Fruit fly (Drosophila melanogaster) whole organism, embryonic: ENCODE data around the gene CG18234.

Source experiments
- Abd-B ChIP-seq: fragments of 200-800 bp; sonication (Bioruptor generic); optimal IDR thresholded peaks from 2 replicates; lab custom pipeline; 2018; ENCODE audit warnings: missing biosample characterization, mild to moderate bottlenecking, missing genetic modification characterization, moderate library complexity
- Asciz ChIP-seq: fragments of 200-800 bp; sonication (Bioruptor generic); optimal IDR thresholded peaks from 2 replicates; lab custom pipeline; 2017; ENCODE audit warnings: missing biosample characterization, mild to moderate bottlenecking, missing genetic modification characterization, missing genetic modification reagents
- Atf-2 ChIP-seq: fragments of 200-800 bp; sonication (Bioruptor generic); optimal IDR thresholded peaks from 2 replicates; lab custom pipeline; 2016; ENCODE audit warnings: missing biosample characterization, missing genetic modification characterization
- Bgb ChIP-seq: fragments of 200-800 bp; sonication (Bioruptor generic); IDR thresholded peaks from 2 replicates; pipeline ENCODE4 v1.3.6; 2022; ENCODE audit warnings: missing biosample characterization, missing genetic modification characterization; ENCODE audit not compliant: partially characterized antibody
- CG11696 ChIP-seq: fragments of 200-800 bp; sonication (Bioruptor generic); IDR thresholded peaks from 2 replicates; pipeline ENCODE4 v1.3.6; 2022; ENCODE audit warnings: missing biosample characterization, missing genetic modification characterization
- CG11723 ChIP-seq: fragments of 200-800 bp; sonication (Bioruptor generic); optimal IDR thresholded peaks from 2 replicates; lab custom pipeline; 2017; ENCODE audit warnings: missing biosample characterization, mild to moderate bottlenecking, missing genetic modification characterization
- CG12155 ChIP-seq: fragments of 200-800 bp; sonication (Bioruptor generic); optimal IDR thresholded peaks from 3 replicates; lab custom pipeline; 2016; ENCODE audit warnings: missing biosample characterization, missing genetic modification characterization
- CG14014 ChIP-seq: fragments of 200-800 bp; sonication (Bioruptor generic); IDR thresholded peaks from 2 replicates; pipeline ENCODE4 v1.3.6; 2022; ENCODE audit warnings: missing biosample characterization, missing genetic modification characterization
- CG17385 ChIP-seq: fragments of 200-800 bp; sonication (Bioruptor generic); optimal IDR thresholded peaks from 3 replicates; lab custom pipeline; 2018; ENCODE audit warnings: missing biosample characterization, mild to moderate bottlenecking, missing genetic modification characterization
- CG17568 ChIP-seq: fragments of 200-800 bp; sonication (Bioruptor generic); optimal IDR thresholded peaks from 2 replicates; lab custom pipeline; 2018; ENCODE audit warnings: missing biosample characterization, mild to moderate bottlenecking, missing genetic modification characterization, moderate library complexity
- CG1792 ChIP-seq: fragments of 200-800 bp; sonication (Bioruptor generic); optimal IDR thresholded peaks from 2 replicates; lab custom pipeline; 2016; ENCODE audit warnings: missing biosample characterization, missing genetic modification characterization
- CG31365 ChIP-seq: fragments of 200-800 bp; sonication (Bioruptor generic); optimal IDR thresholded peaks from 2 replicates; lab custom pipeline; 2018; ENCODE audit warnings: missing biosample characterization, mild to moderate bottlenecking, missing genetic modification characterization
- CG31441 ChIP-seq: fragments of 200-800 bp; sonication (Bioruptor generic); IDR thresholded peaks from 2 replicates; pipeline ENCODE4 v1.3.6; 2022; ENCODE audit warnings: missing biosample characterization, missing genetic modification characterization
- CG33557 ChIP-seq: fragments of 200-800 bp; sonication (Bioruptor generic); optimal IDR thresholded peaks from 2 replicates; lab custom pipeline; 2019; ENCODE audit warnings: missing biosample characterization, mild to moderate bottlenecking, missing genetic modification characterization, moderate library complexity
- CG3407 ChIP-seq: fragments of 200-800 bp; sonication (Bioruptor generic); optimal IDR thresholded peaks from 2 replicates; lab custom pipeline; 2018; ENCODE audit warnings: missing biosample characterization, mild to moderate bottlenecking, missing genetic modification characterization
- CG6854 ChIP-seq: fragments of 200-800 bp; sonication (Bioruptor generic); optimal IDR thresholded peaks from 3 replicates; lab custom pipeline; 2017; ENCODE audit warnings: missing biosample characterization, mild to moderate bottlenecking, missing genetic modification characterization
- CG7556 ChIP-seq: fragments of 200-800 bp; sonication (Bioruptor generic); optimal IDR thresholded peaks from 2 replicates; lab custom pipeline; 2017; ENCODE audit warnings: missing biosample characterization, mild to moderate bottlenecking, missing genetic modification characterization
- CG7963 ChIP-seq: fragments of 200-800 bp; sonication (Bioruptor generic); IDR thresholded peaks from 3 replicates; pipeline ENCODE4 v1.3.6; 2022; ENCODE audit warnings: missing biosample characterization, missing genetic modification characterization; ENCODE audit not compliant: partially characterized antibody
- CG7987 ChIP-seq: fragments of 200-800 bp; sonication (Bioruptor generic); optimal IDR thresholded peaks from 2 replicates; lab custom pipeline; 2018; ENCODE audit warnings: missing biosample characterization, mild to moderate bottlenecking, missing genetic modification characterization, moderate library complexity
- Camta ChIP-seq: fragments of 200-800 bp; sonication (Bioruptor generic); optimal IDR thresholded peaks from 2 replicates; lab custom pipeline; 2016; ENCODE audit warnings: missing biosample characterization, missing genetic modification characterization
- Chrac-16 ChIP-seq: fragments of 200-800 bp; sonication (Bioruptor generic); optimal IDR thresholded peaks from 3 replicates; lab custom pipeline; 2016; ENCODE audit warnings: missing biosample characterization, missing genetic modification characterization
- Dip2 ChIP-seq: fragments of 200-800 bp; sonication (Bioruptor generic); IDR thresholded peaks from 2 replicates; pipeline ENCODE4 v1.3.6; 2022; ENCODE audit warnings: missing biosample characterization, missing genetic modification characterization
- Hey ChIP-seq: fragments of 200-800 bp; sonication (Bioruptor generic); optimal IDR thresholded peaks from 3 replicates; lab custom pipeline; 2018; ENCODE audit warnings: missing biosample characterization, mild to moderate bottlenecking, missing genetic modification characterization
- HmgZ ChIP-seq: fragments of 200-800 bp; sonication (Bioruptor generic); optimal IDR thresholded peaks from 2 replicates; lab custom pipeline; 2018; ENCODE audit warnings: missing biosample characterization, mild to moderate bottlenecking, missing genetic modification characterization
- Mad ChIP-seq: fragments of 200-800 bp; sonication (Bioruptor generic); optimal IDR thresholded peaks from 2 replicates; lab custom pipeline; 2016; ENCODE audit warnings: missing biosample characterization, missing genetic modification characterization
- NC2α ChIP-seq: fragments of 200-800 bp; sonication (Bioruptor generic); optimal IDR thresholded peaks from 2 replicates; lab custom pipeline; 2016; ENCODE audit warnings: missing biosample characterization, missing genetic modification characterization
- Nf-YC ChIP-seq: fragments of 200-800 bp; optimal IDR thresholded peaks from 3 replicates; lab custom pipeline; 2019; ENCODE audit warnings: missing biosample characterization, mild to moderate bottlenecking, missing genetic modification characterization, moderate library complexity
- Sry-β ChIP-seq: fragments of 200-800 bp; sonication (Bioruptor generic); optimal IDR thresholded peaks from 2 replicates; lab custom pipeline; 2018; ENCODE audit warnings: missing biosample characterization, mild to moderate bottlenecking, missing genetic modification characterization, moderate library complexity
- Sry-δ ChIP-seq: fragments of 200-800 bp; sonication (Bioruptor generic); optimal IDR thresholded peaks from 2 replicates; lab custom pipeline; 2016; ENCODE audit warnings: missing biosample characterization, missing genetic modification characterization
- bowl ChIP-seq: fragments of 200-800 bp; sonication (Bioruptor generic); IDR thresholded peaks from 2 replicates; pipeline ENCODE4 v1.3.6; 2022; ENCODE audit warnings: missing biosample characterization, missing genetic modification characterization
- cato ChIP-seq: fragments of 200-800 bp; sonication (Bioruptor generic); optimal IDR thresholded peaks from 2 replicates; lab custom pipeline; 2016; ENCODE audit warnings: missing biosample characterization, missing genetic modification characterization, borderline replicate concordance
- dm ChIP-seq: fragments of 200-800 bp; sonication (Bioruptor generic); optimal IDR thresholded peaks from 3 replicates; lab custom pipeline; 2016; ENCODE audit warnings: missing biosample characterization, missing genetic modification characterization
- dmrt99B ChIP-seq: fragments of 200-800 bp; sonication (Bioruptor generic); optimal IDR thresholded peaks from 2 replicates; lab custom pipeline; 2018; ENCODE audit warnings: missing biosample characterization, mild to moderate bottlenecking, missing genetic modification characterization, moderate library complexity
- fd3F ChIP-seq: fragments of 200-800 bp; sonication (Bioruptor generic); optimal IDR thresholded peaks from 2 replicates; lab custom pipeline; 2018; ENCODE audit warnings: missing biosample characterization, mild to moderate bottlenecking, missing genetic modification characterization, moderate library complexity
- her ChIP-seq: fragments of 200-800 bp; sonication (Bioruptor generic); optimal IDR thresholded peaks from 2 replicates; lab custom pipeline; 2016; ENCODE audit warnings: missing biosample characterization, missing genetic modification characterization
- jing ChIP-seq: fragments of 200-800 bp; sonication (Bioruptor generic); optimal IDR thresholded peaks from 2 replicates; lab custom pipeline; 2018; ENCODE audit warnings: missing biosample characterization, mild to moderate bottlenecking, missing genetic modification characterization
- kah ChIP-seq: fragments of 200-800 bp; sonication (Bioruptor generic); optimal IDR thresholded peaks from 2 replicates; lab custom pipeline; 2018; ENCODE audit warnings: missing biosample characterization, mild to moderate bottlenecking, missing genetic modification characterization
- lmd ChIP-seq: fragments of 200-800 bp; sonication (Bioruptor generic); IDR thresholded peaks from 2 replicates; pipeline ENCODE4 v1.3.6; 2022; ENCODE audit warnings: missing biosample characterization, missing genetic modification characterization
- org-1 ChIP-seq: fragments of 200-800 bp; sonication (Bioruptor generic); optimal IDR thresholded peaks from 2 replicates; lab custom pipeline; 2017; ENCODE audit warnings: missing biosample characterization, missing genetic modification characterization
- pho ChIP-seq: fragments of 200-800 bp; sonication (Bioruptor generic); optimal IDR thresholded peaks from 2 replicates; lab custom pipeline; 2016; ENCODE audit warnings: missing biosample characterization, missing genetic modification characterization
- phol ChIP-seq: fragments of 200-800 bp; sonication (Bioruptor generic); optimal IDR thresholded peaks from 3 replicates; lab custom pipeline; 2018; ENCODE audit warnings: missing biosample characterization, mild to moderate bottlenecking, missing genetic modification characterization, moderate library complexity
- ro ChIP-seq: fragments of 200-800 bp; sonication (Bioruptor generic); IDR thresholded peaks from 2 replicates; pipeline ENCODE4 v1.3.6; 2022; ENCODE audit warnings: missing biosample characterization, missing genetic modification characterization
- sd ChIP-seq: fragments of 200-800 bp; sonication (Bioruptor generic); optimal IDR thresholded peaks from 3 replicates; lab custom pipeline; 2018; ENCODE audit warnings: missing biosample characterization, mild to moderate bottlenecking, missing genetic modification characterization, moderate library complexity
- slou ChIP-seq: fragments of 200-800 bp; sonication (Bioruptor generic); optimal IDR thresholded peaks from 3 replicates; lab custom pipeline; 2016; ENCODE audit warnings: missing biosample characterization, missing genetic modification characterization
- sna ChIP-seq: fragments of 200-800 bp; sonication (Bioruptor generic); IDR thresholded peaks from 2 replicates; pipeline ENCODE4 v1.3.6; 2022; ENCODE audit warnings: missing biosample characterization, missing genetic modification characterization; ENCODE audit not compliant: partially characterized antibody
- stc ChIP-seq: fragments of 200-800 bp; sonication (Bioruptor generic); IDR thresholded peaks from 2 replicates; pipeline ENCODE4 v1.3.6; 2022; ENCODE audit warnings: missing biosample characterization, missing genetic modification characterization
- tin ChIP-seq: fragments of 200-800 bp; sonication (Bioruptor generic); optimal IDR thresholded peaks from 3 replicates; lab custom pipeline; 2016; ENCODE audit warnings: missing biosample characterization, missing genetic modification characterization
- tna ChIP-seq: fragments of 200-800 bp; sonication (Bioruptor generic); IDR thresholded peaks from 2 replicates; pipeline ENCODE4 v1.3.6; 2022; ENCODE audit warnings: missing biosample characterization, missing genetic modification characterization; ENCODE audit not compliant: partially characterized antibody

CG18234 gene

DNA sequence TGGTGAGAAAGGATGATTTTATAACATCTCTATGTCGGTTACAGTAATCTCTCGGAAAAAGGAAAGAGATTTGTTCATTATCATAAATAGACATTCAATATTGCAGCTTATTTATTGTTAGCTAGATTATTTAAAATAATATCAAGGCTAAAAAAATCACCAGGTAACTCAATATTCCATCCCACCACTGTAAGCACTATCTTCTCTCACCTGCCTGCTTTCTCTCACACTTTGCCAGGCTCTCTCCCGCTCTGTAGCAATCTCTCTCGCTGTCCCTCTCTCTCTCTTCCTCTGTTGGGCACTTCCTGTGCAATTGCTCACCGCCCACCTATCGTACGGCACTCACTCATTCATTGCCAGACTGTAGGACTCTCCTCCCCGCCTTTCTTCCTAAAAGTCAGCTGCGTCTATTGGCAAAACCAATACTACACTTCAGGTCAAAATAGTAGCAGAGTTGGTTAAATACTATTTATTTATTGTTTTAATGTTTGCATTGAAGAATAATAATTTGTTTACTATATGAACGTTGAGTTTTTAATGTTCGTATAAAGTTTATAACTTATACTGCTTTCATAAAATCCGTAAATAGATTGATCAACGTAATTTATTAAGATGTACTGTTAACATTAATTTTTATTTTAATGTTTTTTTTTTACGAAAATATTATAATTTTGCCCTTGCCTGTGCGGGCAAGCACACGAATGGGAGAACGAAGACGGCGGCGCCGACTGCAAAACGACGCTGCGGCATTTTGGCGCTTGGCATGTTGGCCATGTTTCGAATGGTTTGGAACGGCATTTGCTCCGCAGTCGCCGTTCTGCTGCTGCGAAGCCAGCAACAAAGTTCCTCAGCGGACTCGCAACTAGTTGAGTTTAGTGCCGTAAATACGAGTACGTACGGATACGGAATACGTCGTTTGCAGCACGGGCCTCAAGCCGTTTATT is 37.6 kb downstream of the CG18234 start (continued):
- TF ChIP-seq phol, result peak; percentile 88
- peak; percentile 82 for TF ChIP-seq NC2α (GFP tag; lab: Kevin White, UChicago)
- peak; percentile 91 for TF ChIP-seq CG11696 (GFP tag; lab: Robert Waterston, UW)
- TF ChIP-seq CG33557 (GFP tag; lab: Kevin White, UChicago), result peak; percentile 27
- peak; percentile 96 for TF ChIP-seq HmgZ
- TF ChIP-seq CG31441 (GFP tag; lab: Robert Waterston, UW), result peak; percentile 97
- peak; percentile 93 for TF ChIP-seq dmrt99B (tag; lab: Kevin White, UChicago)
- peak; percentile 97 for TF ChIP-seq lmd
- TF ChIP-seq Hey (tag; lab: Kevin White, UChicago), result peak; percentile 74
- TF ChIP-seq Atf-2, result peak; percentile 87
- peak; percentile 73 for TF ChIP-seq kah (GFP tag; lab: Kevin White, UChicago)
- peak; percentile 66 for TF ChIP-seq Sry-δ
- peak; percentile 10 for TF ChIP-seq Sry-β (GFP tag; lab: Kevin White, UChicago)
- TF ChIP-seq sd (tag; lab: Kevin White, UChicago), result peak; percentile 62
- peak; percentile 64; the same call in 1 of the 2 replicates for TF ChIP-seq Dip2 (GFP tag; lab: Robert Waterston, UW)
- TF ChIP-seq CG7987, result peak; percentile 65
- peak; percentile 97 for TF ChIP-seq stc
- TF ChIP-seq CG17385 (GFP tag; lab: Kevin White, UChicago), result peak; percentile 84
- TF ChIP-seq Bgb (GFP tag; lab: Robert Waterston, UW), result peak; percentile 48; the same call in 1 of the 2 replicates
- peak; percentile 91 for TF ChIP-seq CG1792 (GFP tag; lab: Kevin White, UChicago)
- TF ChIP-seq CG14014 (GFP tag; lab: Robert Waterston, UW), result peak; percentile 98
- peak; percentile 91 for TF ChIP-seq tin (GFP tag; lab: Kevin White, UChicago)
- peak; percentile 85 for TF ChIP-seq jing
- TF ChIP-seq org-1 (GFP tag; lab: Kevin White, UChicago), result peak; percentile 87
- no peak for TF ChIP-seq sna
- TF ChIP-seq her (GFP tag; lab: Kevin White, UChicago), result peak; percentile 78
- peak; percentile 93 for TF ChIP-seq fd3F (GFP tag; lab: Kevin White, UChicago)
- TF ChIP-seq slou, result peak; percentile 87
- no peak for TF ChIP-seq CG7963 (GFP tag; lab: Robert Waterston, UW)
- TF ChIP-seq dm (GFP tag; lab: Kevin White, UChicago), result peak; percentile 83
- TF ChIP-seq CG3407 (GFP tag; lab: Kevin White, UChicago), result peak; percentile 66
- TF ChIP-seq Chrac-16, result peak; percentile 94
- no peak for TF ChIP-seq tna (GFP tag; lab: Robert Waterston, UW)
- TF ChIP-seq Asciz, result peak; percentile 89
- TF ChIP-seq CG6854 (GFP tag; lab: Kevin White, UChicago), result peak; percentile 90
- TF ChIP-seq pho (GFP tag; lab: Kevin White, UChicago), result peak; percentile 98
- TF ChIP-seq cato (GFP tag; lab: Kevin White, UChicago), result peak; percentile 74
- TF ChIP-seq bowl, result peak; percentile 91
- peak; percentile 60 for TF ChIP-seq Nf-YC (tag; lab: Kevin White, UChicago)
- TF ChIP-seq Abd-B (GFP tag; lab: Kevin White, UChicago), result peak; percentile 81
- TF ChIP-seq CG17568, result peak; percentile 77
- TF ChIP-seq Mad (GFP tag; lab: Kevin White, UChicago), result peak; percentile 89
- TF ChIP-seq CG12155 (GFP tag; lab: Kevin White, UChicago), result peak; percentile 93
- peak; percentile 93 for TF ChIP-seq Camta (GFP tag; lab: Kevin White, UChicago)
- TF ChIP-seq CG31365 (tag; lab: Kevin White, UChicago), result peak; percentile 80
- peak; percentile 98 for TF ChIP-seq CG7556 (GFP tag; lab: Kevin White, UChicago)
- TF ChIP-seq CG11723, result peak; percentile 72
- TF ChIP-seq ro (GFP tag; lab: Robert Waterston, UW), result peak; percentile 94
